Worm (Caenorhabditis elegans): Measurements from ENCODE around the gene dhs-11.

The dhs-11 gene

ce11 chrIII:10624564-10624963 is 18.1 kb downstream of the dhs-11 start (continued):
- TF ChIP-seq F33H1.4 (GFP tag; IDR thresholded peaks at IDR 0.05) (peak; percentile 31), C06A6.2 (GFP tag; conservative IDR thresholded peaks at IDR 0.05) (no peak), cebp-2 (GFP tag; IDR thresholded peaks at IDR 0.05) (0 out of 2 replicates have a peak, but pooled peaks have one; percentile 45), let-526 (GFP tag; IDR thresholded peaks at IDR 0.05) (peak; percentile 66; the same call in 1 of the 2 replicates), snpc-4 (GFP tag; optimal IDR thresholded peaks at IDR 0.05) (peak; percentile 32), snpc-4 (tag; optimal IDR thresholded peaks at IDR 0.05) (peak in 3 of 4 experiments; percentile 16 to 37 (median 28))

- TF ChIP-seq ztf-26 (tag; optimal IDR thresholded peaks at IDR 0.05): peak; percentile 74
- TF ChIP-seq ceh-58 (GFP tag; IDR thresholded peaks at IDR 0.05): no peak
- TF ChIP-seq attf-6 (GFP tag; IDR thresholded peaks at IDR 0.05): no peak
- TF ChIP-seq pbrm-1 (GFP tag; IDR thresholded peaks at IDR 0.05): peak; percentile 59; the same call in 1 of the 2 replicates
- TF ChIP-seq ceh-40 (GFP tag; IDR thresholded peaks at IDR 0.05): no peak
- peak; percentile 48; the same call in 1 of the 2 replicates for TF ChIP-seq Y95B8A.8 (GFP tag; IDR thresholded peaks at IDR 0.05)
- 0 out of 2 replicates have a peak, but pooled peaks have one; percentile 58 for TF ChIP-seq ztf-28 (GFP tag; IDR thresholded peaks at IDR 0.05)
- TF ChIP-seq let-607 (tag; optimal IDR thresholded peaks at IDR 0.05): peak; percentile 20 to 68
- peak in 1 of 3 experiments; percentile 73 for TF ChIP-seq lin-35 (GFP tag; optimal IDR thresholded peaks at IDR 0.05)
- no peak for TF ChIP-seq akir-1 (GFP tag; optimal IDR thresholded peaks at IDR 0.05)
- peak; percentile 79 for TF ChIP-seq chd-7 (tag; optimal IDR thresholded peaks at IDR 0.05)
- peak; percentile 23 for TF ChIP-seq repo-1 (tag; optimal IDR thresholded peaks at IDR 0.05)
- no peak for TF ChIP-seq F57C9.4 (tag; optimal IDR thresholded peaks at IDR 0.05)
- no peak for TF ChIP-seq nhr-179 (tag; optimal IDR thresholded peaks at IDR 0.05)
- no peak for TF ChIP-seq aptf-3 (GFP tag; IDR thresholded peaks at IDR 0.05)
- TF ChIP-seq sea-2 (GFP tag; IDR thresholded peaks at IDR 0.05): 0 out of 2 replicates have a peak, but pooled peaks have one; percentile 31
- TF ChIP-seq ztf-3 (GFP tag; optimal IDR thresholded peaks at IDR 0.05): no peak
- peak; percentile 82 for TF ChIP-seq mcd-1 (GFP tag; IDR thresholded peaks at IDR 0.05)
- TF ChIP-seq nfyb-1 (GFP tag; IDR thresholded peaks at IDR 0.05): peak; percentile 58
- no peak for TF ChIP-seq hlh-12 (tag; optimal IDR thresholded peaks at IDR 0.05)
- TF ChIP-seq somi-1 (GFP tag; optimal IDR thresholded peaks at IDR 0.05): peak; percentile 56
- TF ChIP-seq D2030.7 (GFP tag; IDR thresholded peaks at IDR 0.05): peak; percentile 65
- no peak for TF ChIP-seq T26A5.8 (tag; optimal IDR thresholded peaks at IDR 0.05)
- no peak for TF ChIP-seq Y79H2A.3 (GFP tag; conservative IDR thresholded peaks at IDR 0.05)
- TF ChIP-seq snpc-4 (GFP tag; optimal IDR thresholded peaks at IDR 0.05): no peak
- peak in 2 of 4 experiments; percentile 14 to 32 for TF ChIP-seq snpc-4 (tag; optimal IDR thresholded peaks at IDR 0.05)
- TF ChIP-seq Y67H2A.10 (GFP tag; conservative IDR thresholded peaks at IDR 0.05): no peak
- peak; percentile 14 for TF ChIP-seq hrde-1 (tag; optimal IDR thresholded peaks at IDR 0.05; ENCODE audit: borderline replicate concordance)
- TF ChIP-seq gei-17 (GFP tag; optimal IDR thresholded peaks at IDR 0.05): no peak
- TF ChIP-seq nfya-1 (tag; optimal IDR thresholded peaks at IDR 0.05; ENCODE audit: borderline replicate concordance, insufficient read depth): no peak
- TF ChIP-seq dox-1 (GFP tag; IDR thresholded peaks at IDR 0.05): no peak; the same call in 1 of the 2 replicates
- TF ChIP-seq efl-1 (GFP tag; optimal IDR thresholded peaks at IDR 0.05): no peak
- TF ChIP-seq cebp-2 (GFP tag; IDR thresholded peaks at IDR 0.05): no peak
- peak; percentile 1 for TF ChIP-seq die-1 (tag; optimal IDR thresholded peaks at IDR 0.05)
- TF ChIP-seq madf-3 (GFP tag; IDR thresholded peaks at IDR 0.05): 0 out of 2 replicates have a peak, but pooled peaks have one; percentile 61
- peak; percentile 67; the same call in 1 of the 2 replicates for TF ChIP-seq aptf-2 (GFP tag; conservative IDR thresholded peaks at IDR 0.05)
- peak; percentile 66; the same call in 1 of the 2 replicates for TF ChIP-seq B0019.2 (GFP tag; conservative IDR thresholded peaks at IDR 0.05)
- no peak for TF ChIP-seq cebp-1 (GFP tag; IDR thresholded peaks at IDR 0.05)
- peak; percentile 63 for TF ChIP-seq cebp-1 (tag; optimal IDR thresholded peaks at IDR 0.05)
- no peak for TF ChIP-seq hsf-1 (GFP tag; IDR thresholded peaks at IDR 0.05)
- peak; percentile 53 for TF ChIP-seq lsl-1 (GFP tag; optimal IDR thresholded peaks at IDR 0.05)
- peak; percentile 46; the same call in 1 of the 2 replicates for TF ChIP-seq C06A6.2 (GFP tag; conservative IDR thresholded peaks at IDR 0.05)
- peak; percentile 95 for TF ChIP-seq ZK185.1 (tag; optimal IDR thresholded peaks at IDR 0.05; ENCODE audit: poor library complexity, severe bottlenecking)
- peak; percentile 71 for TF ChIP-seq K12H6.12 (tag; optimal IDR thresholded peaks at IDR 0.05)
Measured at ce11 chrIII:10621208-10621607, 21.5 kb downstream of the dhs-11 start, which contains the start of the genes lron-10 and hpr-9. Gene lron-10 (minus strand): TSS chrIII:10621369. Gene hpr-9 (plus strand): TSS chrIII:10621551.
